Worm (Caenorhabditis elegans) whole organism, dauer: ENCODE data around the gene glod-4.

Source experiments
- unc-62 ChIP-seq: sonication (generic microtip); optimal IDR thresholded peaks from 2 replicates; lab custom pipeline; 2017; ENCODE audit warnings: missing biosample characterization, missing genetic modification reagents, missing genetic modification characterization

glod-4 gene

DNA sequence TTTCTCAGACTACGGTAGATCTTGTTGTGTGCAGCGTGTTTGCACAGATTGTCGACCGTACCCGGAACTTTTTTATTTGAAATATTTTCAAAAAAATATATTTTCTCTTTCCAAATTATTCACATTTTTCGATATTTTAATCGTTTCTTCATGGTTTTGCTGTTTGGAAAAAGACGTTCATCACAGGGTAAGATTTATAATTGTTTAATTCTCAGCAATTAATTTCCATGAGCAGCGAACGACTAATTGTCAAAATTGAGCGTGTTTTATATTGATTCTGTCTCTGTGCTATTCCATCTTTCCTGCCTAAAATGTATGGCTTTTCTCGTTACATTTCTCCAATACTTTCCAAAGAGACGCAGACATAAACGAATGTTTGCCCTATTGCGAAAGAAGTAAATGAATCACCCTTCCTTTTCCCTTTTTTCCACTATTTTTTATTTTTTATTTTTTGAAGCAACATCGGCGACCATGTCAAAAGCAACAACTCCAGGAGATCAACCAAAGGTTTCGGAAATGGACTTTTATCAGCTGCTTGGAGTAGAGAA, 37.8 kb downstream of the glod-4 start, which contains the start of gene dnj-16:
Gene dnj-16 (plus strand): TSS at position 51 of the 548 bp plus-strand sequence.
- TF ChIP-seq unc-62, result no peak

DNA sequence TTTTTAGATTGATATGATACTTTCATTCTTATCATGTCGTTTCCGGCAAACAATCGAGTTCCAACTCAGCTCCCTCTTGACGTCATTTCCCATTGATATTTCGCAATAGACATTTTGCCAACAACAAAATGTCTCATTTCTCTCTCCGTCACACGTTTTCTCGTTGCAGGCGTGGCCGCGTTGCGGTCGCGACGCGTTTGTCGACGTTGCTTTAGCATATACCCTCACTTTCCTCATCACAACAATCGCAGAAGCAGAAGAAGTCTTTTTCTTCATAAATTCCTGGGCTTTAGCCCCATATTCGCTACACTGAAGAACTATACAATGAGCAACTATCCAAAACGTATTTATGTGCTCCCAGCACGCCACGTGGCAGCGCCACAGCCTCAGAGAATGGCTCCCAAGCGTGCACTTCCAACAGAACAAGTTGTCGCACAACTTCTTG, 40.3 kb downstream of the glod-4 start, which contains the start of gene xbp-1:
Gene xbp-1 (plus strand): TSS at position 151 of the 445 bp plus-strand sequence.
- TF ChIP-seq unc-62, result no peak

DNA sequence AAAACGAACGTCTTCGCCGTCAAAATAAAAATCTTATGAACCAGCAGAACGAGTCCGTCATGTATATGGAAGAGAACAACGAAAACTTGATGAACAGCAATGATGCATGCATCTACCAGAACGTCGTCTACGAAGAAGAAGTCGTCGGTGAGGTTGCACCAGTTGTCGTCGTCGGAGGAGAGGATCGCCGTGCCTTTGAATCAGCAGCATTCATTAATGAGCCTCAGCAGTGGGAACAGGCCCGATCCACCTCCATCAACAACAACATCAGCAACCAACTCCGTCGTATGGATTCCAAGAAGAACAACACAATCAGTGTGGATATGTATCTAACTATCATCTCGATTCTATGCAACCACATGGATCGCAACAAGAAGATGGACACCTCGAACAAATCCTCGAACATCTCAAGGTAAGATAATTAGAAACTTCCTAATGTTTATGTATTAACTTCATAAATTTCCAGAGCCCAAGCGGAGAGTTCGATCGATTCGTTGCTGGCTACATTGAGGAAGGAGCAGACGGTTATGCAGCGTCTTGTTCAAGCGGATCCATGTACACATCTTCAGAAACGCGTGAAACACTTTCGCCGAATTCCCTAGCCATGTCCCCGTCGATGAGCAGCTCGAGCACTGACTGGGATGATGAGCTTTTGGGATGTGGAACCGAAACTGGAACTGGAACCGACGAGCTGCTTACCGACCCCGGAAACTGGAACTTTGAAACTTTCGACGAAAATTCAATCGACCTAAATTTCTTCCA, 41.1 kb downstream of the glod-4 start:
- TF ChIP-seq unc-62, result no peak

DNA sequence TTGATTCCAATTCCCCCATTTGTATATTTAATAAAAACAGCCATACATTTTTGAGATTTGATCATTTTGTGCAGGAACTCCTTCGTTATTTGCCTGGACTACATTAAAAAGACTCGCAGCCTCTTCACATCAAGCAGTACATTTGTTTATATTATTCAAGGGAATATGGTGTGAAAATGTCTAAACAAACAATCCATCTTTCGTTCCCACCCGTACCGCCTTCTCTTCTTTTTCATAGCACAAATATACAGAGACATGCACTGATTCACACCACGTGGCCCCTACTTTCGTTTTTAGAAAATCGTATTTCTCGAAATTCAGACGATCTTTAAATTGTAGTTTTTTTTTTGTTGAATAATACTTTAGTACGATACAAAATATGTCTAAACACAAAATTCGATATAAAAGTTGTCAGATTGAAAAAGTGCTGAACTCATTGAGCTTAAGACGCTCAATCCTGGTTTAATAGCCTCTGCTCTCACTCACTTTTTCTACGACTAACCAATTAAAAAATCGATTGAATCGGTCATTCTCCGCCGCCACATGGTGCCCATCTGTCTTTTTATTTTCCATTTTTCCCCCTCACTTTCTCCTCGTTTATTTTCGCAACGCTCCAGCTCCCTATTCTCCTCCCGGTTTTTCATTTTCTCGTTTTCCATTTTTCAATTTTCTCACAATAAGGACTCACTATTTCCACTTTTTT, 42.1 kb downstream of the glod-4 start:
- TF ChIP-seq unc-62, result no peak

DNA sequence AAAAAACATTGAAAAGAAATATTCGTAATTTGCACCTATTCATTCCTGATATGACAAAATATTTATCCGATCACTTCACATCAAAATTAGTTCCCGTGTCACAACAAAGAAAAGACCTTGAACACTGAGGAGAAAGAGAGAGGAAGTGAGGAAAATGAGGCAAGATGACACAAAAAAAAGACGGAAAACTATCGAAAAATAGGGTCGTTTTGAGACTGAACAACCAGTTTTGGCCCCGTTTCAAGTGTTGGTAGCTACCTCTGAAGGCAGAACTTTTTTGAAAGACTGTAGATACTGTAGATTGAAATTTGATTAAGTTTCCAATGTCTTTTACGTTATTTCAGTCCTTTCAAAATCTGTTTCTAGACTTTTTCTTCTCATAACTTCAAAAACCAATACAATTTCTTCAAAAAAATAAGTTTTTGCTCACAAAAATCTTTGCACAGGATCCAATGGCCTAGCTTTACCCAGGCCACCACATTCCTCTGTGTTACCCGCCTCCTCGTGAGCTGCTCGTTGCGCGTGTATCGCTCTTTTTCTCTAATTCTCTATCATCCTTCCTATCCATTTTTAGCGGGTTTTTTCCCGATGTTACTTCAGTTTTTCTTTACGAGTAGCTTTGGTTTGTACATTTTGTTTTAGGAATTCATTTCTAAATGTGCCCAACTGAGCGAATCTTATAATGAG, 43.0 kb downstream of the glod-4 start:
- no peak for TF ChIP-seq unc-62

DNA sequence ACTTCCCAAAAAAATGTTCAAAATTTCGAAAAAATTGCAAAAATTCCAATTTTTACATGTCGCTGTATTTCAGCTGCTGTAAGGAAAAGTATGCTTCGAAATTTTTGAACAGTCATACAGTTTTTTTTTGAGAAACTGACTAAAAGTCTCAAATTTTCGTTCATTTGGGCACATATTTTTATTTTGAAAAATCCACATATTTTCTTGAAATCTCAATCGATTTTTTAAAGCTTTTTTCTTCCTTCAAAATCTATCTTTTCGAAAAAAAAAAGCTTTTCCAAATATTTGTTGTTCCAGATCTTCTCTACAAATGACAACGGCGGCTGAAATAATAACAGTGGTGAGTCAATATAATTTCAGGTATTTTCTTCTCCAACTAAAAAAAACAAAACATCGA, 43.6 kb downstream of the glod-4 start, which contains the start of gene asd-1:
Gene asd-1 (plus strand): TSS at position 298 of the 397 bp plus-strand sequence.
- no peak for TF ChIP-seq unc-62

DNA sequence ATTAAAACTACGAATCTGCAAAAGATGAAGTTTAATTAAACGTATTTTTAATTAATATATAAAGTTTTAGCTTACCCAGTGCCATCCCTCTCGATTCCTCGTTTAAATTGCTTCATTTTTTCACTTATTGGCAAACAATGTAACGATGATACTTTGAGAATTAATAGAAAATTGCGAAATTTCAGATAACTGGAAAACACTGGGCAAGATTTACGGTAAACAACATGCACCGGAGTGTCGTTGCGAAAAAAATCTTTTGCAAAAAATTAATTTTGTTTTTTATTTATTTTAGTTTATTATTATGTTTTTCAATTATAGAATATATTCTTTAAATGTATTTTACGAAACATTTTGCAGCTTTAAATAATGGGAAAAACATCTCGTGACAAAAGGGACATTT, 50.7 kb downstream of the glod-4 start, which contains the start of the genes pelo-1 and R74.7:
Gene pelo-1 (minus strand): TSS at position 151 of the 400 bp plus-strand sequence.
Gene R74.7 (plus strand): TSS at position 358 of the 400 bp plus-strand sequence.
- TF ChIP-seq unc-62, result no peak
